Fruit fly (Drosophila melanogaster) whole organism, embryonic: ENCODE measurements around the gene CG1632.

ENCODE experiments used
- Antp ChIP-seq: fragments of 200-800 bp; sonication (Bioruptor generic); optimal IDR thresholded peaks from 3 replicates; lab custom pipeline; 2016; ENCODE audit warnings: missing biosample characterization, missing genetic modification characterization
- BEAF-32 ChIP-seq: fragments of 200-800 bp; sonication (Bioruptor generic); optimal IDR thresholded peaks from 3 replicates; lab custom pipeline; 2017; ENCODE audit warnings: missing biosample characterization, missing genetic modification characterization, mild to moderate bottlenecking, moderate library complexity, missing genetic modification reagents
- Bgb ChIP-seq: fragments of 200-800 bp; sonication (Bioruptor generic); IDR thresholded peaks from 2 replicates; pipeline ENCODE4 v1.3.6; 2022; ENCODE audit warnings: missing biosample characterization, missing genetic modification characterization; ENCODE audit not compliant: partially characterized antibody
- Blimp-1 ChIP-seq: fragments of 200-800 bp; sonication (Bioruptor generic); optimal IDR thresholded peaks from 3 replicates; lab custom pipeline; 2018; ENCODE audit warnings: missing biosample characterization, missing genetic modification characterization, mild to moderate bottlenecking, moderate library complexity, missing genetic modification reagents
- C15 ChIP-seq: fragments of 200-800 bp; sonication (Bioruptor generic); IDR thresholded peaks from 3 replicates; pipeline ENCODE4 v1.3.6; 2022; ENCODE audit warnings: missing biosample characterization, missing genetic modification characterization
- CG10209 ChIP-seq: fragments of 200-800 bp; sonication (Bioruptor generic); optimal IDR thresholded peaks from 3 replicates; lab custom pipeline; 2017; ENCODE audit warnings: missing biosample characterization, mild to moderate bottlenecking, missing genetic modification characterization, missing genetic modification reagents
- CG12236 ChIP-seq: fragments of 200-800 bp; sonication (Bioruptor generic); optimal IDR thresholded peaks from 2 replicates; lab custom pipeline; 2016; ENCODE audit warnings: missing biosample characterization, missing genetic modification characterization
- CG13296 ChIP-seq: fragments of 200-800 bp; sonication (Bioruptor generic); optimal IDR thresholded peaks from 3 replicates; lab custom pipeline; 2018; ENCODE audit warnings: missing biosample characterization, mild to moderate bottlenecking, missing genetic modification characterization
- CG14050 ChIP-seq: fragments of 200-800 bp; sonication (Bioruptor generic); IDR thresholded peaks from 3 replicates; pipeline ENCODE4 v1.3.6; 2022; ENCODE audit warnings: missing biosample characterization, missing genetic modification characterization
- CG14667 ChIP-seq: fragments of 200-800 bp; sonication (Bioruptor generic); IDR thresholded peaks from 2 replicates; pipeline ENCODE4 v1.3.6; 2022; ENCODE audit warnings: missing biosample characterization, missing genetic modification characterization
- CG15269 ChIP-seq: fragments of 200-800 bp; sonication (Bioruptor generic); optimal IDR thresholded peaks from 2 replicates; lab custom pipeline; 2018; ENCODE audit warnings: missing biosample characterization, mild to moderate bottlenecking, missing genetic modification characterization, moderate library complexity
- CG17359 ChIP-seq: fragments of 200-800 bp; sonication (Bioruptor generic); optimal IDR thresholded peaks from 3 replicates; lab custom pipeline; 2018; ENCODE audit warnings: missing biosample characterization, mild to moderate bottlenecking, missing genetic modification characterization, moderate library complexity
- CG17361 ChIP-seq: fragments of 200-800 bp; sonication (Bioruptor generic); IDR thresholded peaks from 3 replicates; pipeline ENCODE4 v1.3.6; 2022; ENCODE audit warnings: missing biosample characterization, missing genetic modification characterization
- CG18011 ChIP-seq: fragments of 200-800 bp; sonication (Bioruptor generic); optimal IDR thresholded peaks from 2 replicates; lab custom pipeline; 2017; ENCODE audit warnings: missing biosample characterization, missing genetic modification characterization, mild to moderate bottlenecking, moderate library complexity, missing genotype
- CG2678 ChIP-seq: fragments of 200-800 bp; sonication (Bioruptor generic); optimal IDR thresholded peaks from 3 replicates; lab custom pipeline; 2019; ENCODE audit warnings: missing biosample characterization, mild to moderate bottlenecking, missing genetic modification characterization, moderate library complexity
- CG2889 ChIP-seq: fragments of 200-800 bp; sonication (Bioruptor generic); IDR thresholded peaks from 3 replicates; pipeline ENCODE4 v1.3.6; 2022; ENCODE audit warnings: missing biosample characterization, missing genetic modification characterization
- CG32767 ChIP-seq: fragments of 200-800 bp; sonication (Bioruptor generic); IDR thresholded peaks from 2 replicates; pipeline ENCODE4 v1.3.6; 2022; ENCODE audit warnings: missing biosample characterization, missing genetic modification characterization
- CG3407 ChIP-seq: fragments of 200-800 bp; sonication (Bioruptor generic); optimal IDR thresholded peaks from 2 replicates; lab custom pipeline; 2018; ENCODE audit warnings: missing biosample characterization, mild to moderate bottlenecking, missing genetic modification characterization
- CG5953 ChIP-seq: fragments of 200-800 bp; sonication (Bioruptor generic); IDR thresholded peaks from 2 replicates; pipeline ENCODE4 v1.3.6; 2022; ENCODE audit warnings: missing biosample characterization, missing genetic modification characterization
- CG6689 ChIP-seq: fragments of 200-800 bp; sonication (Bioruptor generic); IDR thresholded peaks from 2 replicates; pipeline ENCODE4 v1.3.6; 2022; ENCODE audit warnings: missing biosample characterization, missing genetic modification characterization
- CG8388 ChIP-seq: fragments of 200-800 bp; sonication (Bioruptor generic); optimal IDR thresholded peaks from 2 replicates; lab custom pipeline; 2019; ENCODE audit warnings: missing biosample characterization, mild to moderate bottlenecking, missing genetic modification characterization, moderate library complexity
- Dp ChIP-seq: fragments of 200-800 bp; sonication (Bioruptor generic); optimal IDR thresholded peaks from 2 replicates; lab custom pipeline; 2018; ENCODE audit warnings: missing biosample characterization, mild to moderate bottlenecking, missing genetic modification characterization, moderate library complexity
- Drgx ChIP-seq: fragments of 200-800 bp; sonication (Bioruptor generic); IDR thresholded peaks from 2 replicates; pipeline ENCODE4 v1.3.6; 2022; ENCODE audit warnings: missing biosample characterization, missing genetic modification characterization
- H2.0 ChIP-seq: fragments of 200-800 bp; sonication (Bioruptor generic); IDR thresholded peaks from 2 replicates; pipeline ENCODE4 v1.3.6; 2022; ENCODE audit warnings: missing biosample characterization, missing genetic modification characterization
- Nf-YC ChIP-seq: fragments of 200-800 bp; optimal IDR thresholded peaks from 3 replicates; lab custom pipeline; 2019; ENCODE audit warnings: missing biosample characterization, mild to moderate bottlenecking, missing genetic modification characterization, moderate library complexity
- Rfx ChIP-seq: fragments of 200-800 bp; sonication (Bioruptor generic); IDR thresholded peaks from 2 replicates; pipeline ENCODE4 v1.3.6; 2022; ENCODE audit warnings: missing biosample characterization, missing genetic modification characterization
- Rx ChIP-seq: fragments of 200-800 bp; sonication (Bioruptor generic); IDR thresholded peaks from 2 replicates; pipeline ENCODE4 v1.3.6; 2022; ENCODE audit warnings: missing biosample characterization, missing genetic modification characterization
- Trl ChIP-seq, 3 experiments: fragments of >200 bp in 2 of 3; fragments of 200-800 bp in 1 of 3; sonication (Bioruptor generic) in 1 of 3; optimal IDR thresholded peaks; 2 replicates in 1 of 3; 3 replicates in 2 of 3; lab custom pipeline; 2016 to 2017; ENCODE audit warnings: missing biosample characterization in 1 of 3, missing genetic modification characterization in 1 of 3
- bsh ChIP-seq, 2 experiments: fragments of 200-800 bp; sonication (Bioruptor generic); optimal IDR thresholded peaks; 2 replicates each; lab custom pipeline; 2017 to 2018; ENCODE audit warnings: mild to moderate bottlenecking in 2 of 2, missing biosample characterization in 2 of 2, missing genetic modification characterization in 2 of 2, moderate library complexity in 1 of 2
- ci ChIP-seq: fragments of 200-800 bp; sonication (Bioruptor generic); IDR thresholded peaks from 3 replicates; pipeline ENCODE4 v1.3.6; 2022; ENCODE audit warnings: missing biosample characterization, missing genetic modification characterization
- dmrt11E ChIP-seq: fragments of 200-800 bp; sonication (Bioruptor generic); optimal IDR thresholded peaks from 3 replicates; lab custom pipeline; 2018; ENCODE audit warnings: missing biosample characterization, mild to moderate bottlenecking, missing genetic modification characterization, moderate library complexity
- dmrt99B ChIP-seq: fragments of 200-800 bp; sonication (Bioruptor generic); optimal IDR thresholded peaks from 2 replicates; lab custom pipeline; 2018; ENCODE audit warnings: missing biosample characterization, mild to moderate bottlenecking, missing genetic modification characterization, moderate library complexity
- dysf ChIP-seq: fragments of 200-800 bp; sonication (Bioruptor generic); IDR thresholded peaks from 3 replicates; pipeline ENCODE4 v1.3.6; 2022; ENCODE audit warnings: missing biosample characterization, missing genetic modification characterization
- emc ChIP-seq: fragments of 200-800 bp; sonication (Bioruptor generic); optimal IDR thresholded peaks from 2 replicates; lab custom pipeline; 2016; ENCODE audit warnings: missing biosample characterization, missing genetic modification characterization
- gsb-n ChIP-seq: fragments of 200-800 bp; sonication (Bioruptor generic); optimal IDR thresholded peaks from 3 replicates; lab custom pipeline; 2018; ENCODE audit warnings: missing biosample characterization, mild to moderate bottlenecking, missing genetic modification characterization
- lab ChIP-seq: fragments of 200-800 bp; sonication (Bioruptor generic); optimal IDR thresholded peaks from 3 replicates; lab custom pipeline; 2017; ENCODE audit warnings: missing biosample characterization, missing genetic modification characterization, mild to moderate bottlenecking, moderate library complexity, missing genetic modification reagents
- lmd ChIP-seq: fragments of 200-800 bp; sonication (Bioruptor generic); IDR thresholded peaks from 2 replicates; pipeline ENCODE4 v1.3.6; 2022; ENCODE audit warnings: missing biosample characterization, missing genetic modification characterization
- pan ChIP-seq, 4 experiments: fragments of >200 bp in 3 of 4; fragments of 200-800 bp in 1 of 4; sonication (Bioruptor generic) in 1 of 4; optimal IDR thresholded peaks in 3 of 4; IDR thresholded peaks in 1 of 4; 2 replicates each; pipeline versions ENCODE4 v1.3.6 to Lab custom; 2017 to 2022; ENCODE audit warnings: missing biosample characterization in 2 of 4, missing genetic modification characterization in 2 of 4, mixed read lengths in 1 of 4
- row ChIP-seq: fragments of 200-800 bp; sonication (Bioruptor generic); IDR thresholded peaks from 3 replicates; pipeline ENCODE4 v1.3.6; 2022; ENCODE audit warnings: missing biosample characterization, missing genetic modification characterization
- sens ChIP-seq: fragments of 200-800 bp; sonication (Bioruptor generic); peaks from one replicate; lab custom pipeline; 2016; ENCODE audit warnings: missing biosample characterization, missing genetic modification characterization
- slbo ChIP-seq: fragments of 200-800 bp; sonication (Bioruptor generic); IDR thresholded peaks from 2 replicates; pipeline ENCODE4 v1.3.6; 2022; ENCODE audit warnings: missing biosample characterization, missing genetic modification characterization
- slp2 ChIP-seq: fragments of 200-800 bp; sonication (Bioruptor generic); optimal IDR thresholded peaks from 2 replicates; lab custom pipeline; 2016; ENCODE audit warnings: missing biosample characterization, missing genetic modification characterization
- unpg ChIP-seq: fragments of 200-800 bp; sonication (Bioruptor generic); optimal IDR thresholded peaks from 3 replicates; lab custom pipeline; 2018; ENCODE audit warnings: missing biosample characterization, mild to moderate bottlenecking, missing genetic modification characterization, moderate library complexity
- zf30C ChIP-seq: fragments of 200-800 bp; sonication (Bioruptor generic); optimal IDR thresholded peaks from 3 replicates; lab custom pipeline; 2018; ENCODE audit warnings: missing biosample characterization, mild to moderate bottlenecking, missing genetic modification characterization
- zfh1 ChIP-seq: fragments of 200-800 bp; sonication (Bioruptor generic); IDR thresholded peaks from 3 replicates; pipeline ENCODE4 v1.3.6; 2022; ENCODE audit warnings: missing biosample characterization, missing genetic modification characterization

The CG1632 gene

dm6 chrX:8251268-8251996, 1.0 kb upstream of the CG1632 start, which contains the start of gene ND-75 (continued):
- peak; percentile 42 for TF ChIP-seq BEAF-32 (GFP tag; lab: Kevin White, UChicago)
- peak; percentile 3 for TF ChIP-seq CG18011 (GFP tag; lab: Kevin White, UChicago)

DNA sequence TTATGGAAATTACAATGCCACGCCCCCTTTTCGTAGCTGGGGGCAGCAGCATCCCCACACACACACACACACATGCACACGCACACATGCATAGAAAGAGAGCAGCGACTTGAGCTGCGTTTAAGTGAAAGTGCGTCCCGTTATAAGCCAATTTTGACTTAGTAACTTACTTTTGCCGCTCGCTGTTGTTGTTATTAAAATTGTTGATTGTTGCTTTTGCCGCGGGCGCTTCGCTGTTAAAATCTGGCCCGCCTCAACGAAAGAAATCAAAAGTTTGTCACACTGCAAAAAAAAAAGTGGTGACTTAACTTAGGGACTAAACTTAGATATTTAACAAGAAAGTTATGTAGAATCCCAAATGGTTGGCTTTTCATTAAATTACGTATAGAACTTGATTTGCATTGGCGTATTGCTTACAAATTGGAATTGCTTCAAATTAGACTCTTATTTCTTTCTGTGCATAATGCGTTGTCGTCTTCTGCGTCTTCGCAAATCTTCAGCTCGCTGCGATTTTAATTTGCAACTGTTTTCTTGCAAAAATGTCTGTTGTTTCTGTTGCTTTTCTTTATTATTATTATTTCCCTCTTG, 2.4 kb downstream of the CG1632 start:
- TF ChIP-seq pan (optimal IDR thresholded peaks at IDR 0.05; lab: Kevin White, UChicago), result no peak
- TF ChIP-seq pan (GFP tag; optimal IDR thresholded peaks at IDR 0.05 in 1 of 2, IDR thresholded peaks at IDR 0.05 in 1 of 2), result peak in 1 of 2 experiments; percentile 33
- TF ChIP-seq Bgb (GFP tag; lab: Robert Waterston, UW), result no peak
- no peak for TF ChIP-seq Antp (GFP tag; lab: Kevin White, UChicago)
- no peak for TF ChIP-seq CG14667 (GFP tag; lab: Robert Waterston, UW)
- no peak for TF ChIP-seq CG3407 (GFP tag; lab: Kevin White, UChicago)
- TF ChIP-seq H2.0, result peak; percentile 43; the same call in 1 of the 2 replicates
- peak; percentile 30 for TF ChIP-seq CG17359 (tag; lab: Kevin White, UChicago)
- TF ChIP-seq Trl (optimal IDR thresholded peaks at IDR 0.05; lab: Kevin White, UChicago), result no peak
- no peak for TF ChIP-seq Trl (GFP tag; optimal IDR thresholded peaks at IDR 0.05; lab: Kevin White, UChicago)
- TF ChIP-seq Rfx (GFP tag; lab: Robert Waterston, UW), result no peak
- TF ChIP-seq emc (GFP tag; lab: Kevin White, UChicago), result no peak
- peak; percentile 8 for TF ChIP-seq unpg
- TF ChIP-seq Nf-YC, result no peak
- 0 out of 3 replicates have a peak, but pooled peaks have one; percentile 13 for TF ChIP-seq dysf (GFP tag; lab: Robert Waterston, UW)
- TF ChIP-seq slbo, result peak; percentile 41; the same call in 1 of the 2 replicates
- TF ChIP-seq gsb-n (tag; lab: Kevin White, UChicago), result no peak
- TF ChIP-seq CG14050 (GFP tag; lab: Robert Waterston, UW), result no peak
- no peak for TF ChIP-seq CG12236 (GFP tag; lab: Kevin White, UChicago)
- TF ChIP-seq bsh (GFP tag; optimal IDR thresholded peaks at IDR 0.05; lab: Kevin White, UChicago), result no peak
- TF ChIP-seq sens (GFP tag; lab: Kevin White, UChicago), result peak; percentile 62
- no peak for TF ChIP-seq CG2889 (GFP tag; lab: Robert Waterston, UW)
- TF ChIP-seq dmrt99B (tag; lab: Kevin White, UChicago), result peak; percentile 48
- no peak for TF ChIP-seq CG10209
- peak; percentile 23; the same call in 1 of the 2 replicates for TF ChIP-seq lmd (GFP tag; lab: Robert Waterston, UW)
- TF ChIP-seq CG5953 (GFP tag; lab: Robert Waterston, UW), result no peak
- TF ChIP-seq CG13296 (GFP tag; lab: Kevin White, UChicago), result no peak
- TF ChIP-seq zfh1, result peak; percentile 68; the same call in 2 of the 3 replicates
- 0 out of 2 replicates have a peak, but pooled peaks have one; percentile 21 for TF ChIP-seq CG32767 (GFP tag; lab: Robert Waterston, UW)
- no peak for TF ChIP-seq zf30C
- TF ChIP-seq lab (GFP tag; lab: Kevin White, UChicago), result no peak
- TF ChIP-seq Dp (GFP tag; lab: Kevin White, UChicago), result no peak
- peak; percentile 2 for TF ChIP-seq CG15269
- peak; percentile 67; the same call in 2 of the 3 replicates for TF ChIP-seq ci
- TF ChIP-seq dmrt11E (tag; lab: Kevin White, UChicago), result no peak
- TF ChIP-seq CG17361 (GFP tag; lab: Robert Waterston, UW), result 0 out of 3 replicates have a peak, but pooled peaks have one; percentile 14
- peak; percentile 77 for TF ChIP-seq Blimp-1 (GFP tag; lab: Kevin White, UChicago)
- no peak for TF ChIP-seq slp2 (GFP tag; lab: Kevin White, UChicago)
- TF ChIP-seq C15 (GFP tag; lab: Robert Waterston, UW), result no peak
- 0 out of 2 replicates have a peak, but pooled peaks have one; percentile 6 for TF ChIP-seq Rx (GFP tag; lab: Robert Waterston, UW)
- peak; percentile 57; the same call in 1 of the 2 replicates for TF ChIP-seq Drgx (GFP tag; lab: Robert Waterston, UW)
- TF ChIP-seq CG2678 (tag; lab: Kevin White, UChicago), result peak; percentile 42
- peak; percentile 23 for TF ChIP-seq CG8388 (GFP tag; lab: Kevin White, UChicago)
- TF ChIP-seq CG6689 (GFP tag; lab: Robert Waterston, UW), result 0 out of 2 replicates have a peak, but pooled peaks have one; percentile 29
- TF ChIP-seq row (GFP tag; lab: Robert Waterston, UW), result peak; percentile 31; the same call in 1 of the 3 replicates
